Fruit fly (Drosophila melanogaster): Measurements from ENCODE around the gene CG43740.

CG43740 gene

DNA sequence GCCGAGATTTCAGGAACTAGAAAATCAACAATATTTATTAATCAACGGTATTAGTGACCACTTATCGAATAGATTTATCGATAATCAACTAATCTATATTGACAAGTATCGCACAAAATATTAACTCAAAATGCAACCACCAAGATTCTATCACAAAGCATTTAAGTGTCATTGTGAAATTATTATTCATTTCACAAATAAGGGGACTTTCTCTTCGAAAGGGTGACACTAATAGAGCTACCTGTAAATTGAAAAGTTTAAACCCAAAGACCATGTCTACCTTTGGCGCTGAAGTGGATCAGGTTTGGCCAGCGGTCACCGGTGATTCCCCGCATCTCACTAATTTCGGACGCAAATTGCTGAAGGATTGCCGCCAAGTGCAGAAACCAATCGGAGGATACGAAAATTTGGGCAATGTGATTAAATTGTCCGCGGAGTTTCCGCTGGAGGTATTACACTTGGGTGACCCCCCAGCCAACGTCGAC is 7.1 kb upstream of the CG43740 start, which contains the start of gene CG2909 (continued):
- TF ChIP-seq schlank (tag; optimal IDR thresholded peaks at IDR 0.05) (no peak), slbo (GFP tag; IDR thresholded peaks at IDR 0.05) (no peak), CG12659 (GFP tag; optimal IDR thresholded peaks at IDR 0.05) (no peak), CG10366 (GFP tag; IDR thresholded peaks at IDR 0.05) (no peak), vnd (GFP tag; IDR thresholded peaks at IDR 0.05; ENCODE audit: partially characterized antibody) (peak; percentile 7; the same call in 1 of the 3 replicates), Dfd (GFP tag; optimal IDR thresholded peaks at IDR 0.05) (no peak), CG3163 (GFP tag; optimal IDR thresholded peaks at IDR 0.05) (no peak), unc-4 (GFP tag; IDR thresholded peaks at IDR 0.05; ENCODE audit: partially characterized antibody) (peak; percentile 48; the same call in 1 of the 2 replicates), CG11560 (tag; IDR thresholded peaks at IDR 0.05) (peak; percentile 93), lola (GFP tag; optimal IDR thresholded peaks at IDR 0.05) (no peak), stc (GFP tag; IDR thresholded peaks at IDR 0.05) (no peak), crp (GFP tag; optimal IDR thresholded peaks at IDR 0.05) (no peak), Gug (GFP tag; IDR thresholded peaks at IDR 0.05) (no peak), E2f1 (GFP tag; IDR thresholded peaks at IDR 0.05) (no peak), gcm (GFP tag; optimal IDR thresholded peaks at IDR 0.05) (no peak), CG13287 (GFP tag; IDR thresholded peaks at IDR 0.05; ENCODE audit: partially characterized antibody) (peak; percentile 44; the same call in 1 of the 2 replicates), HLH4C (GFP tag; IDR thresholded peaks at IDR 0.05; ENCODE audit: partially characterized antibody) (peak; percentile 47; the same call in 1 of the 3 replicates), kni (GFP tag; optimal IDR thresholded peaks at IDR 0.05) (no peak), zen2 (GFP tag; IDR thresholded peaks at IDR 0.05; ENCODE audit: partially characterized antibody) (no peak; the same call in 2 of the 3 replicates), MESR4 (GFP tag; optimal IDR thresholded peaks at IDR 0.05) (peak; percentile 9), gfzf (GFP tag; optimal IDR thresholded peaks at IDR 0.05) (no peak), ap (GFP tag; IDR thresholded peaks at IDR 0.05) (no peak), CG34224 (GFP tag; IDR thresholded peaks at IDR 0.05; ENCODE audit: partially characterized antibody) (peak; percentile 23; the same call in 1 of the 3 replicates), sisA (GFP tag; IDR thresholded peaks at IDR 0.05) (no peak), CG7963 (GFP tag; IDR thresholded peaks at IDR 0.05; ENCODE audit: partially characterized antibody) (no peak), zf30C (GFP tag; optimal IDR thresholded peaks at IDR 0.05) (no peak), fd64A (GFP tag; optimal IDR thresholded peaks at IDR 0.05) (no peak), CG10147 (GFP tag; optimal IDR thresholded peaks at IDR 0.05) (no peak), CG14014 (GFP tag; IDR thresholded peaks at IDR 0.05) (no peak), CG9932 (GFP tag; IDR thresholded peaks at IDR 0.05) (no peak), CG10462 (GFP tag; optimal IDR thresholded peaks at IDR 0.05) (no peak), Stat92E (GFP tag; optimal IDR thresholded peaks at IDR 0.05) (no peak), amos (GFP tag; IDR thresholded peaks at IDR 0.05; ENCODE audit: partially characterized antibody) (peak; percentile 22; the same call in 1 of the 2 replicates), zfh1 (GFP tag; IDR thresholded peaks at IDR 0.05) (no peak), grn (GFP tag; optimal IDR thresholded peaks at IDR 0.05) (no peak), Scr (GFP tag; IDR thresholded peaks at IDR 0.05; ENCODE audit: partially characterized antibody) (peak; percentile 42), CG14965 (GFP tag; optimal IDR thresholded peaks at IDR 0.05; ENCODE audit: borderline replicate concordance) (no peak), Abd-B (GFP tag; optimal IDR thresholded peaks at IDR 0.05) (no peak), CG17385 (GFP tag; optimal IDR thresholded peaks at IDR 0.05) (peak; percentile 5), Asciz (GFP tag; optimal IDR thresholded peaks at IDR 0.05) (no peak), GATAe (GFP tag; conservative IDR thresholded peaks at IDR 0.05) (no peak)

Data from whole organism, embryonic.